Fruit fly (Drosophila melanogaster): ENCODE measurements around the gene pths.
A peak's percentile ranks its signal among the peaks of the same experiment; 100 is the strongest.

The pths gene

DNA sequence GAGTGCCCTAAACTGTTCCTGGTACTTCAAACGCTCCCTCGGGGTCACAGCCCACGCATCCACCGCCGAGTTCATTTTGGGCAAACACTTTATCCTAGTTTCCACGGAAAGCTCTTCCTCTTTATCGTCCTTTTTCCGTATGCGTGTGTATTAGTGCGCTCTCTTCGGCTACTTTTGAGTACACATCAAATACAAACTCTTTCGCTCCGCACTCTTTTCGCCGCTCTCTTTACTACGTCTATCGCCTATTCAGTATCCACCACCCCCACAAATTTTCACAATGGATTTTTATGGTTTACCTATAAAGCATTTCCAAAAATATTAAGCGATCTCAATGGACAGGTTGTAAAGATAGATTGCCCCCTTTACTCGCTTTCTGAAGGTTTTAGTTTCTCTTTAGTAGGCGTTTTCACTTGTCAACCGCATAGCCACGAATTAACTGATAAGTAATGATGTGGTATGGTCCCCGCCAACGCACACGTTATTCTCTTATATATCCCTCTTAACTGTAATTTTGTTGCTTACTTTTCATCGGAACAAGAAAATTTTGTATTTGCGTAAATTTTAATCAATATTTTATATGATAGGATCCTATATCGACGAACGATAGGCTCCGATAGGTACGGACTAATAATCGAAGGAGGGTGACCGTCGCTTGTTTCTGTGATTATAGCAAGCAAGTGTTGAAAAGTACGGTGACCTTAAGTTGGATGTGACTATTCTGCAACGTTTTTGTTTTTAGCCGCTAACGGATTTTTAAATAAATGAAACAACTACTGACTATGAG, 1.1 kb upstream of the pths start, which contains the start of gene Dap160 (continued):
- TF ChIP-seq eve (GFP tag; optimal IDR thresholded peaks at IDR 0.05) (no peak), CG10147 (GFP tag; optimal IDR thresholded peaks at IDR 0.05) (no peak), Six4 (GFP tag; optimal IDR thresholded peaks at IDR 0.05) (no peak), dati (GFP tag; IDR thresholded peaks at IDR 0.05) (no peak), Fer2 (tag; optimal IDR thresholded peaks at IDR 0.05) (no peak), bbx (GFP tag; IDR thresholded peaks at IDR 0.05; ENCODE audit: partially characterized antibody) (peak; percentile 76), chinmo (GFP tag; IDR thresholded peaks at IDR 0.05; ENCODE audit: partially characterized antibody) (no peak), br (optimal IDR thresholded peaks at IDR 0.05) (no peak), CG14014 (GFP tag; IDR thresholded peaks at IDR 0.05) (no peak), CG5953 (GFP tag; IDR thresholded peaks at IDR 0.05) (no peak), CG7963 (GFP tag; IDR thresholded peaks at IDR 0.05; ENCODE audit: partially characterized antibody) (peak; percentile 81), shn (GFP tag; optimal IDR thresholded peaks at IDR 0.05) (no peak), row (GFP tag; IDR thresholded peaks at IDR 0.05) (peak; percentile 67), luna (GFP tag; optimal IDR thresholded peaks at IDR 0.05) (no peak), CG15696 (tag; optimal IDR thresholded peaks at IDR 0.05) (no peak), jigr1 (GFP tag; IDR thresholded peaks at IDR 0.05) (no peak), Fer1 (GFP tag; optimal IDR thresholded peaks at IDR 0.05) (peak; percentile 41), cwo (GFP tag; optimal IDR thresholded peaks at IDR 0.05) (no peak), lab (GFP tag; optimal IDR thresholded peaks at IDR 0.05) (no peak), CG15073 (GFP tag; optimal IDR thresholded peaks at IDR 0.05) (no peak), CG14441 (GFP tag; IDR thresholded peaks at IDR 0.05) (no peak), Ravus (GFP tag; IDR thresholded peaks at IDR 0.05) (no peak), rib (GFP tag; IDR thresholded peaks at IDR 0.05) (no peak), gsb-n (tag; optimal IDR thresholded peaks at IDR 0.05) (no peak), stc (GFP tag; IDR thresholded peaks at IDR 0.05) (no peak), grau (tag; optimal IDR thresholded peaks at IDR 0.05) (no peak), MBD-R2 (GFP tag; IDR thresholded peaks at IDR 0.05) (peak; percentile 29; the same call in 1 of the 2 replicates), CG6791 (GFP tag; IDR thresholded peaks at IDR 0.05; ENCODE audit: partially characterized antibody) (peak; percentile 86), ftz-f1 (GFP tag; optimal IDR thresholded peaks at IDR 0.05) (no peak), ewg (GFP tag; optimal IDR thresholded peaks at IDR 0.05) (no peak), bcd (GFP tag; optimal IDR thresholded peaks at IDR 0.05) (no peak), chm (GFP tag; IDR thresholded peaks at IDR 0.05) (no peak), MESR4 (GFP tag; optimal IDR thresholded peaks at IDR 0.05) (peak; percentile 91), sim (GFP tag; IDR thresholded peaks at IDR 0.05) (no peak), Oli (tag; optimal IDR thresholded peaks at IDR 0.05) (no peak), E2f2 (GFP tag; IDR thresholded peaks at IDR 0.05) (peak; percentile 60), CG2202 (tag; optimal IDR thresholded peaks at IDR 0.05) (no peak), CG7786 (GFP tag; optimal IDR thresholded peaks at IDR 0.05) (no peak), tna (GFP tag; IDR thresholded peaks at IDR 0.05; ENCODE audit: partially characterized antibody) (peak; percentile 59; the same call in 1 of the 2 replicates), CG5180 (GFP tag; optimal IDR thresholded peaks at IDR 0.05) (no peak), sob (GFP tag; IDR thresholded peaks at IDR 0.05) (peak; percentile 59; the same call in 1 of the 2 replicates), CG1792 (GFP tag; optimal IDR thresholded peaks at IDR 0.05) (no peak), Ssrp (tag; optimal IDR thresholded peaks at IDR 0.05) (no peak), CG15601 (tag; optimal IDR thresholded peaks at IDR 0.05) (no peak), Optix (GFP tag; IDR thresholded peaks at IDR 0.05) (no peak), Deaf1 (tag; optimal IDR thresholded peaks at IDR 0.05) (no peak), CG17186 (GFP tag; optimal IDR thresholded peaks at IDR 0.05) (no peak), slou (GFP tag; optimal IDR thresholded peaks at IDR 0.05) (no peak), pho (GFP tag; optimal IDR thresholded peaks at IDR 0.05) (no peak), NK7.1 (GFP tag; optimal IDR thresholded peaks at IDR 0.05) (no peak)
